Fruit fly (Drosophila melanogaster) whole organism, prepupa: ENCODE data around the gene ball.

ENCODE experiments used
- Blimp-1 ChIP-seq: fragments of 200-800 bp; sonication (Bioruptor generic); optimal IDR thresholded peaks from 3 replicates; lab custom pipeline; 2017; ENCODE audit warnings: missing biosample characterization, missing genetic modification characterization, mild to moderate bottlenecking, moderate library complexity, missing genetic modification reagents
- CG10631 ChIP-seq: fragments of 200-800 bp; sonication (Bioruptor generic); optimal IDR thresholded peaks from 2 replicates; lab custom pipeline; 2016; ENCODE audit warnings: missing biosample characterization, missing genetic modification characterization
- CG11762 ChIP-seq: fragments of 200-800 bp; sonication (Bioruptor generic); optimal IDR thresholded peaks from 3 replicates; lab custom pipeline; 2016; ENCODE audit warnings: missing biosample characterization, missing genetic modification characterization; ENCODE audit not compliant: insufficient read depth
- CG11902 ChIP-seq: fragments of 200-800 bp; sonication (Bioruptor generic); optimal IDR thresholded peaks from 3 replicates; lab custom pipeline; 2016; ENCODE audit warnings: missing biosample characterization, missing genetic modification characterization
- CG15336 ChIP-seq: fragments of 200-800 bp; sonication (Bioruptor generic); IDR thresholded peaks from 2 replicates; pipeline ENCODE4 v1.3.6; 2022; ENCODE audit warnings: missing biosample characterization, missing genetic modification characterization
- CG1621 ChIP-seq: fragments of 200-800 bp; sonication (Bioruptor generic); optimal IDR thresholded peaks from 3 replicates; lab custom pipeline; 2018; ENCODE audit warnings: missing biosample characterization, mild to moderate bottlenecking, missing genetic modification characterization
- CG16779 ChIP-seq: fragments of 200-800 bp; sonication (Bioruptor generic); optimal IDR thresholded peaks from 3 replicates; lab custom pipeline; 2017; ENCODE audit warnings: missing biosample characterization, mild to moderate bottlenecking, missing genetic modification characterization
- CG31627 ChIP-seq: fragments of 200-800 bp; sonication (Bioruptor generic); optimal IDR thresholded peaks from 3 replicates; lab custom pipeline; 2016; ENCODE audit warnings: missing biosample characterization, missing genetic modification characterization
- CG32006 ChIP-seq: fragments of 200-800 bp; sonication (Bioruptor generic); optimal IDR thresholded peaks from 3 replicates; lab custom pipeline; 2017; ENCODE audit warnings: missing biosample characterization, mild to moderate bottlenecking, missing genetic modification characterization
- CG34406 ChIP-seq: fragments of 200-800 bp; sonication (Bioruptor generic); optimal IDR thresholded peaks from 3 replicates; lab custom pipeline; 2016; ENCODE audit warnings: missing biosample characterization, missing genetic modification characterization
- CG3919 ChIP-seq: fragments of 200-800 bp; sonication (Bioruptor generic); optimal IDR thresholded peaks from 3 replicates; lab custom pipeline; 2016; ENCODE audit warnings: missing biosample characterization, missing genetic modification characterization
- CG4318 ChIP-seq: fragments of 200-800 bp; sonication (Bioruptor generic); optimal IDR thresholded peaks from 3 replicates; lab custom pipeline; 2017; ENCODE audit warnings: missing biosample characterization, mild to moderate bottlenecking, missing genetic modification characterization
- CG6163 ChIP-seq: fragments of 200-800 bp; sonication (Bioruptor generic); IDR thresholded peaks from 3 replicates; pipeline ENCODE4 v1.3.6; 2022; ENCODE audit warnings: missing biosample characterization, missing genetic modification characterization
- CG6276 ChIP-seq: fragments of 200-800 bp; sonication (Bioruptor generic); optimal IDR thresholded peaks from 2 replicates; lab custom pipeline; 2017; ENCODE audit warnings: missing biosample characterization, mild to moderate bottlenecking, missing genetic modification characterization
- CG6792 ChIP-seq: fragments of 200-800 bp; sonication (Bioruptor generic); optimal IDR thresholded peaks from 3 replicates; lab custom pipeline; 2016; ENCODE audit warnings: missing biosample characterization, missing genetic modification characterization
- CG6808 ChIP-seq: fragments of 200-800 bp; sonication (Bioruptor generic); optimal IDR thresholded peaks from 3 replicates; lab custom pipeline; 2017; ENCODE audit warnings: missing biosample characterization, missing genetic modification characterization, mild to moderate bottlenecking, moderate library complexity, missing genetic modification reagents
- CG7368 ChIP-seq: fragments of 200-800 bp; sonication (Bioruptor generic); optimal IDR thresholded peaks from 3 replicates; lab custom pipeline; 2016; ENCODE audit warnings: missing biosample characterization, missing genetic modification characterization
- CG8119 ChIP-seq: fragments of 200-800 bp; sonication (Bioruptor generic); IDR thresholded peaks from 3 replicates; pipeline ENCODE4 v1.3.6; 2022; ENCODE audit warnings: missing biosample characterization, missing genetic modification characterization
- CG9139 ChIP-seq: fragments of 200-800 bp; sonication (Bioruptor generic); optimal IDR thresholded peaks from 3 replicates; lab custom pipeline; 2017; ENCODE audit warnings: missing biosample characterization, mild to moderate bottlenecking, missing genetic modification characterization
- Ets21C ChIP-seq: fragments of 200-800 bp; sonication (Bioruptor generic); optimal IDR thresholded peaks from 3 replicates; lab custom pipeline; 2016; ENCODE audit warnings: missing biosample characterization, missing genetic modification characterization
- Ets96B ChIP-seq: fragments of 200-800 bp; optimal IDR thresholded peaks from 2 replicates; lab custom pipeline; 2019; ENCODE audit warnings: missing biosample characterization, mild to moderate bottlenecking, missing genetic modification characterization, moderate library complexity
- Gug ChIP-seq: fragments of 200-800 bp; sonication (Bioruptor generic); IDR thresholded peaks from 2 replicates; pipeline ENCODE4 v1.3.6; 2022; ENCODE audit warnings: missing biosample characterization, missing genetic modification characterization
- Hr38 ChIP-seq: sonication (Bioruptor generic); optimal IDR thresholded peaks from 2 replicates; lab custom pipeline; 2016; ENCODE audit warnings: missing biosample characterization, missing genetic modification characterization
- Hr39 ChIP-seq: fragments of 200-800 bp; sonication (Bioruptor generic); optimal IDR thresholded peaks from 2 replicates; lab custom pipeline; 2016; ENCODE audit warnings: missing biosample characterization, missing genetic modification characterization
- Hr4 ChIP-seq: fragments of 200-800 bp; sonication (Bioruptor generic); optimal IDR thresholded peaks from 3 replicates; lab custom pipeline; 2016; ENCODE audit warnings: missing biosample characterization, missing genetic modification characterization
- Lpt ChIP-seq: fragments of 200-800 bp; sonication (Bioruptor generic); optimal IDR thresholded peaks from 3 replicates; lab custom pipeline; 2016; ENCODE audit warnings: missing biosample characterization, missing genetic modification characterization
- Met ChIP-seq: fragments of 200-800 bp; sonication (Bioruptor generic); optimal IDR thresholded peaks from 3 replicates; lab custom pipeline; 2016; ENCODE audit warnings: missing biosample characterization, missing genetic modification characterization
- OdsH ChIP-seq: fragments of 200-800 bp; sonication (Bioruptor generic); optimal IDR thresholded peaks from 3 replicates; lab custom pipeline; 2016; ENCODE audit warnings: missing biosample characterization, missing genetic modification characterization
- Smox ChIP-seq: fragments of 200-800 bp; sonication (Bioruptor generic); optimal IDR thresholded peaks from 3 replicates; lab custom pipeline; 2016; ENCODE audit warnings: missing biosample characterization, missing genetic modification characterization
- Sox14 ChIP-seq: fragments of 200-800 bp; sonication (Bioruptor generic); optimal IDR thresholded peaks from 3 replicates; lab custom pipeline; 2016; ENCODE audit warnings: missing biosample characterization, missing genetic modification characterization
- acj6 ChIP-seq: fragments of 200-800 bp; sonication (Bioruptor generic); optimal IDR thresholded peaks from 3 replicates; lab custom pipeline; 2016; ENCODE audit warnings: missing biosample characterization, missing genetic modification characterization
- cyc ChIP-seq: fragments of 200-800 bp; sonication (Bioruptor generic); optimal IDR thresholded peaks from 3 replicates; lab custom pipeline; 2016; ENCODE audit warnings: missing biosample characterization, missing genetic modification characterization
- dac ChIP-seq: fragments of 200-800 bp; sonication (Bioruptor generic); optimal IDR thresholded peaks from 2 replicates; lab custom pipeline; 2017; ENCODE audit warnings: missing biosample characterization, mild to moderate bottlenecking, missing genetic modification characterization
- dsx ChIP-seq: fragments of 200-800 bp; optimal IDR thresholded peaks from 3 replicates; lab custom pipeline; 2019; ENCODE audit warnings: missing biosample characterization, mild to moderate bottlenecking, missing genetic modification characterization, moderate library complexity; ENCODE audit not compliant: poor library complexity, severe bottlenecking
- eg ChIP-seq: fragments of 200-800 bp; sonication (Bioruptor generic); IDR thresholded peaks from 3 replicates; pipeline ENCODE4 v1.3.6; 2022; ENCODE audit warnings: missing biosample characterization, missing genetic modification characterization
- fd59A ChIP-seq: fragments of 200-800 bp; sonication (Bioruptor generic); optimal IDR thresholded peaks from 2 replicates; lab custom pipeline; 2017; ENCODE audit warnings: missing biosample characterization, mild to moderate bottlenecking, missing genetic modification characterization, missing genetic modification reagents
- fd85E ChIP-seq: fragments of 200-800 bp; sonication (Bioruptor generic); optimal IDR thresholded peaks from 3 replicates; lab custom pipeline; 2016; ENCODE audit warnings: missing biosample characterization, missing genetic modification characterization
- fkh ChIP-seq: fragments of 200-800 bp; sonication (Bioruptor generic); optimal IDR thresholded peaks from 3 replicates; lab custom pipeline; 2017; ENCODE audit warnings: missing biosample characterization, mild to moderate bottlenecking, missing genetic modification characterization, moderate library complexity
- lz ChIP-seq: fragments of 200-800 bp; sonication (Bioruptor generic); optimal IDR thresholded peaks from 3 replicates; lab custom pipeline; 2016; ENCODE audit warnings: missing biosample characterization, missing genetic modification characterization
- net ChIP-seq: fragments of 200-800 bp; sonication (Bioruptor generic); optimal IDR thresholded peaks from 3 replicates; lab custom pipeline; 2016; ENCODE audit warnings: missing biosample characterization, missing genetic modification characterization
- pdm3 ChIP-seq: fragments of 200-800 bp; sonication (Bioruptor generic); optimal IDR thresholded peaks from 3 replicates; lab custom pipeline; 2016; ENCODE audit warnings: missing biosample characterization, missing genetic modification characterization
- salr ChIP-seq, 2 experiments: fragments of 200-800 bp; sonication (Bioruptor generic); optimal IDR thresholded peaks; 3 replicates each; lab custom pipeline; 2016 to 2018; ENCODE audit warnings: missing biosample characterization in 2 of 2, missing genetic modification characterization in 2 of 2, mild to moderate bottlenecking in 1 of 2
- spab ChIP-seq: fragments of 200-800 bp; sonication (Bioruptor generic); optimal IDR thresholded peaks from 2 replicates; lab custom pipeline; 2017; ENCODE audit warnings: missing biosample characterization, mild to moderate bottlenecking, missing genetic modification characterization, missing genetic modification reagents
- ss ChIP-seq, 2 experiments: fragments of 200-800 bp; sonication (Bioruptor generic); optimal IDR thresholded peaks; 2 replicates in 1 of 2; 3 replicates in 1 of 2; lab custom pipeline; 2017 to 2018; ENCODE audit warnings: mild to moderate bottlenecking in 2 of 2, missing biosample characterization in 2 of 2, missing genetic modification characterization in 2 of 2, moderate library complexity in 1 of 2
- svp ChIP-seq: fragments of 200-800 bp; sonication (Bioruptor generic); peaks from one replicate; lab custom pipeline; 2016; ENCODE audit warnings: missing biosample characterization, missing genetic modification characterization
- vri ChIP-seq: fragments of 200-800 bp; sonication (Bioruptor generic); optimal IDR thresholded peaks from 3 replicates; lab custom pipeline; 2016; ENCODE audit warnings: missing biosample characterization, mild to moderate bottlenecking, missing genetic modification characterization

ball gene

dm6 chr3R:26893621-26894316, 27.2 kb upstream of the ball start (continued):
- TF ChIP-seq Blimp-1 (GFP tag; lab: Kevin White, UChicago): no peak
- peak in 1 of 2 experiments; percentile 31 for TF ChIP-seq salr (GFP tag; optimal IDR thresholded peaks at IDR 0.05; lab: Kevin White, UChicago)
- TF ChIP-seq fd85E (GFP tag; lab: Kevin White, UChicago): no peak
- TF ChIP-seq cyc (GFP tag; lab: Kevin White, UChicago): peak; percentile 40
- peak; percentile 64 for TF ChIP-seq Met (GFP tag; lab: Kevin White, UChicago)
- TF ChIP-seq Hr39 (GFP tag; lab: Kevin White, UChicago): peak; percentile 54
- TF ChIP-seq CG6792 (GFP tag; lab: Kevin White, UChicago): peak; percentile 38
- peak; percentile 54; the same call in 1 of the 3 replicates for TF ChIP-seq CG6163 (GFP tag; lab: Robert Waterston, UW)
- peak; percentile 49 for TF ChIP-seq CG10631 (GFP tag; lab: Kevin White, UChicago)
- TF ChIP-seq pdm3 (GFP tag; lab: Kevin White, UChicago): peak; percentile 44
- TF ChIP-seq acj6 (GFP tag; lab: Kevin White, UChicago): peak; percentile 55
- TF ChIP-seq Ets21C (GFP tag; lab: Kevin White, UChicago): peak; percentile 28
- peak; percentile 42 for TF ChIP-seq Ets96B (tag; lab: Kevin White, UChicago)
- TF ChIP-seq CG9139 (GFP tag; lab: Kevin White, UChicago): no peak
- peak; percentile 56 for TF ChIP-seq lz (GFP tag; lab: Kevin White, UChicago)
- TF ChIP-seq ss (GFP tag; optimal IDR thresholded peaks at IDR 0.05; lab: Kevin White, UChicago): peak in 1 of 2 experiments; percentile 11
- peak; percentile 1 for TF ChIP-seq dsx (GFP tag; lab: Kevin White, UChicago)
- TF ChIP-seq CG11762: peak; percentile 4
- peak; percentile 70 for TF ChIP-seq CG32006 (GFP tag; lab: Kevin White, UChicago)
- peak; percentile 8 for TF ChIP-seq Hr4 (GFP tag; lab: Kevin White, UChicago)
- peak; percentile 14 for TF ChIP-seq CG1621
- TF ChIP-seq eg (GFP tag; lab: Robert Waterston, UW): peak; percentile 33; the same call in 1 of the 3 replicates
- TF ChIP-seq net (GFP tag; lab: Kevin White, UChicago): peak; percentile 35
- TF ChIP-seq spab (GFP tag; lab: Kevin White, UChicago): peak; percentile 17
- peak; percentile 62 for TF ChIP-seq CG15336 (GFP tag; lab: Robert Waterston, UW)
- no peak for TF ChIP-seq Hr38 (GFP tag; lab: Kevin White, UChicago)
- TF ChIP-seq svp: peak; percentile 81
- TF ChIP-seq Sox14 (GFP tag; lab: Kevin White, UChicago): peak; percentile 64
- TF ChIP-seq OdsH (GFP tag; lab: Kevin White, UChicago): peak; percentile 47
- TF ChIP-seq CG11902 (GFP tag; lab: Kevin White, UChicago): peak; percentile 4
- peak; percentile 17 for TF ChIP-seq CG7368
- peak; percentile 55 for TF ChIP-seq Smox (GFP tag; lab: Kevin White, UChicago)
- peak; percentile 61 for TF ChIP-seq CG3919 (GFP tag; lab: Kevin White, UChicago)
- peak; percentile 3 for TF ChIP-seq dac (GFP tag; lab: Kevin White, UChicago)
- TF ChIP-seq, all 60 proteins: peak for 47

DNA sequence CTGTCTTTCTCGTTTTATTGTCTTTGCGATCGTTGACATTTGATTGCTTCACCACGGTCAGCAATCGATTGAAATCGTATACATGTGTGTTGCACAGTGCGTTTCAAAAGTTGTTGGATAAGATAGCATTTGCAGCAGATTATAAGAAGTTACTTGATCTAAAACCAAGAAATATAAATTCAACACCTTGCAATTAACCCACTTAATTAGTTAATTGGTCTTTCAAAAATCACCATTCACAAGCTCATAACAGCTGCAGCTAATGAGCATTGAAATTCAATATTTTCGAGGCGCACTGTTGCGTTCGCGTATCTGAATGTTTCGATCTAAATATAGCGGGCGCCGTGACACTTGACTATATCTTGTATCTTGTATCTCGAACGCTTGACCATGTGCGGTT, 26.2 kb upstream of the ball start:
- TF ChIP-seq salr (GFP tag; optimal IDR thresholded peaks at IDR 0.05; lab: Kevin White, UChicago) (peak; percentile 12 to 40), CG34406 (GFP tag; lab: Kevin White, UChicago) (peak; percentile 56), CG31627 (GFP tag; lab: Kevin White, UChicago) (peak; percentile 70), Hr39 (GFP tag; lab: Kevin White, UChicago) (peak; percentile 74), OdsH (GFP tag; lab: Kevin White, UChicago) (peak; percentile 61), CG10631 (GFP tag; lab: Kevin White, UChicago) (peak; percentile 59), Ets96B (tag; lab: Kevin White, UChicago) (peak; percentile 56), fkh (GFP tag; lab: Kevin White, UChicago) (peak; percentile 10), Sox14 (GFP tag; lab: Kevin White, UChicago) (peak; percentile 66), CG6276 (GFP tag; lab: Kevin White, UChicago) (peak; percentile 17), CG1621 (peak; percentile 60), dsx (GFP tag; lab: Kevin White, UChicago) (peak; percentile 42), vri (GFP tag; lab: Kevin White, UChicago) (peak; percentile 35), spab (GFP tag; lab: Kevin White, UChicago) (no peak), lz (GFP tag; lab: Kevin White, UChicago) (peak; percentile 60), cyc (GFP tag; lab: Kevin White, UChicago) (no peak), CG9139 (GFP tag; lab: Kevin White, UChicago) (peak; percentile 20), CG4318 (GFP tag; lab: Kevin White, UChicago) (peak; percentile 25), Gug (GFP tag; lab: Robert Waterston, UW) (no peak), CG16779 (no peak), net (GFP tag; lab: Kevin White, UChicago) (peak; percentile 62), eg (GFP tag; lab: Robert Waterston, UW) (peak; percentile 71), Lpt (no peak), CG6808 (GFP tag; lab: Kevin White, UChicago) (no peak), CG8119 (GFP tag; lab: Robert Waterston, UW) (peak; percentile 66), fd59A (GFP tag; lab: Kevin White, UChicago) (peak; percentile 54), dac (GFP tag; lab: Kevin White, UChicago) (no peak)
